Worm (Caenorhabditis elegans): Measurements from ENCODE around the gene F55H2.8.

The F55H2.8 gene

ce11 chrIII:9476564-9476963 is 37.1 kb upstream of the F55H2.8 start:
- TF ChIP-seq Y22D7AL.16 (tag; optimal IDR thresholded peaks at IDR 0.05) (no peak), F13H6.1 (tag; optimal IDR thresholded peaks at IDR 0.05) (no peak), tbx-7 (tag; optimal IDR thresholded peaks at IDR 0.05) (no peak), dve-1 (tag; optimal IDR thresholded peaks at IDR 0.05) (no peak), ceh-45 (GFP tag; IDR thresholded peaks at IDR 0.05) (no peak), nfya-1 (tag; optimal IDR thresholded peaks at IDR 0.05) (no peak), hlh-8 (tag; optimal IDR thresholded peaks at IDR 0.05) (no peak), fkh-10 (GFP tag; optimal IDR thresholded peaks at IDR 0.05) (no peak), odd-2 (tag; optimal IDR thresholded peaks at IDR 0.05) (no peak), mec-3 (tag; optimal IDR thresholded peaks at IDR 0.05; ENCODE audit: borderline replicate concordance) (no peak), ceh-9 (tag; optimal IDR thresholded peaks at IDR 0.05) (no peak), pqm-1 (tag; optimal IDR thresholded peaks at IDR 0.05) (no peak), pros-1 (tag; optimal IDR thresholded peaks at IDR 0.05) (no peak), gmeb-2 (tag; optimal IDR thresholded peaks at IDR 0.05) (no peak), elt-2 (tag; optimal IDR thresholded peaks at IDR 0.05) (no peak), ama-1 (optimal IDR thresholded peaks at IDR 0.05) (no peak), C38D4.7 (GFP tag; optimal IDR thresholded peaks at IDR 0.05) (no peak)

- TF ChIP-seq K09A11.1 (tag; optimal IDR thresholded peaks at IDR 0.05; ENCODE audit: insufficient read depth): no peak
- TF ChIP-seq dve-1 (tag; optimal IDR thresholded peaks at IDR 0.05): no peak
- TF ChIP-seq hlh-15 (tag; optimal IDR thresholded peaks at IDR 0.05): no peak
- TF ChIP-seq sox-4 (tag; optimal IDR thresholded peaks at IDR 0.05): no peak
- no peak for TF ChIP-seq tbx-7 (tag; optimal IDR thresholded peaks at IDR 0.05)
- no peak for TF ChIP-seq che-1 (tag; optimal IDR thresholded peaks at IDR 0.05)
- no peak for TF ChIP-seq ceh-48 (tag; optimal IDR thresholded peaks at IDR 0.05)
- no peak for TF ChIP-seq fkh-10 (GFP tag; optimal IDR thresholded peaks at IDR 0.05)
- TF ChIP-seq ceh-18 (tag; optimal IDR thresholded peaks at IDR 0.05): no peak
- no peak for TF ChIP-seq ztf-16 (tag; optimal IDR thresholded peaks at IDR 0.05)
- TF ChIP-seq ceh-19 (GFP tag; optimal IDR thresholded peaks at IDR 0.05): no peak
- TF ChIP-seq ceh-45 (GFP tag; IDR thresholded peaks at IDR 0.05): no peak
- TF ChIP-seq ref-2 (tag; optimal IDR thresholded peaks at IDR 0.05): no peak
- no peak for TF ChIP-seq ceh-6 (GFP tag; optimal IDR thresholded peaks at IDR 0.05)
- no peak for TF ChIP-seq eyg-1 (tag; optimal IDR thresholded peaks at IDR 0.05)
- TF ChIP-seq sox-2 (GFP tag; IDR thresholded peaks at IDR 0.05): no peak
- TF ChIP-seq pag-3 (tag; optimal IDR thresholded peaks at IDR 0.05; ENCODE audit: borderline replicate concordance): no peak
- TF ChIP-seq ceh-22 (tag; optimal IDR thresholded peaks at IDR 0.05): no peak
Observed at ce11 chrIII:9482423-9482993, 31.2 kb upstream of the F55H2.8 start.

- TF ChIP-seq dmd-4 (tag; optimal IDR thresholded peaks at IDR 0.05; ENCODE audit: borderline replicate concordance) (no peak), ceh-31 (tag; optimal IDR thresholded peaks at IDR 0.05) (peak; percentile 56), ahr-1 (tag; optimal IDR thresholded peaks at IDR 0.05) (no peak), nfya-1 (tag; optimal IDR thresholded peaks at IDR 0.05) (peak; percentile 59), unc-42 (tag; optimal IDR thresholded peaks at IDR 0.05) (peak; percentile 54), pha-4 (tag; optimal IDR thresholded peaks at IDR 0.05) (no peak), hlh-8 (tag; optimal IDR thresholded peaks at IDR 0.05) (peak; percentile 80), ceh-34 (tag; optimal IDR thresholded peaks at IDR 0.05) (peak; percentile 32), sox-2 (GFP tag; IDR thresholded peaks at IDR 0.05) (no peak)
Observed at ce11 chrIII:9483716-9484115, 30.0 kb upstream of the F55H2.8 start.

ce11 chrIII:9485373-9485772 is 28.3 kb upstream of the F55H2.8 start, which contains the start of gene bre-3:
Gene bre-3, minus strand, starts transcription at chrIII:9485473.
- TF ChIP-seq eyg-1 (tag; optimal IDR thresholded peaks at IDR 0.05): no peak
- no peak for TF ChIP-seq gmeb-2 (tag; optimal IDR thresholded peaks at IDR 0.05)
- no peak for TF ChIP-seq pax-1 (tag; optimal IDR thresholded peaks at IDR 0.05)
- TF ChIP-seq hlh-30 (tag; optimal IDR thresholded peaks at IDR 0.05; ENCODE audit: insufficient read depth): no peak
- TF ChIP-seq npax-4 (tag; optimal IDR thresholded peaks at IDR 0.05): no peak
- no peak for TF ChIP-seq fkh-6 (tag; optimal IDR thresholded peaks at IDR 0.05)
- TF ChIP-seq ahr-1 (tag; optimal IDR thresholded peaks at IDR 0.05): no peak
- TF ChIP-seq hlh-8 (tag; optimal IDR thresholded peaks at IDR 0.05): no peak
- no peak for TF ChIP-seq ceh-22 (tag; optimal IDR thresholded peaks at IDR 0.05)
- TF ChIP-seq T23F11.4 (GFP tag; optimal IDR thresholded peaks at IDR 0.05): no peak
- TF ChIP-seq madf-2 (tag; optimal IDR thresholded peaks at IDR 0.05): no peak

All from whole organism, late embryonic.